Worm (Caenorhabditis elegans) whole organism, mixed stage, embryonic: Measurements from ENCODE around the gene spin-2.

Source experiments
- nhr-237 ChIP-seq: fragments of 150-350 bp; optimal IDR thresholded peaks from 2 replicates; lab custom pipeline; 2014; ENCODE audit warnings: missing biosample characterization, missing genetic modification characterization
- pha-4 ChIP-seq: fragments of 150-350 bp; optimal IDR thresholded peaks from 2 replicates; lab custom pipeline; 2018; ENCODE audit warnings: missing biosample characterization, missing genetic modification reagents, missing genetic modification characterization

- no peak for TF ChIP-seq pha-4 (tag; lab: Kevin White, UChicago)
- no peak for TF ChIP-seq nhr-237 (tag; lab: Kevin White, UChicago)
Observed at ce11 chrIV:13076620-13077019, 10.2 kb upstream of the spin-2 start, which contains the start of gene C39E9.7.
